Worm (Caenorhabditis elegans): ENCODE measurements around the gene T04F8.2.

ce11 chrX:11679211-11679977 is 23.0 kb upstream of the T04F8.2 start:
- TF ChIP-seq aha-1 (tag) (no peak), ctbp-1 (GFP tag; IDR thresholded peaks at IDR 0.05) (no peak)
